Fruit fly (Drosophila melanogaster) whole organism, pupa: Measurements from ENCODE around the gene CG14627.

Source experiments
- CG10348 ChIP-seq: fragments of 200-800 bp; sonication (Bioruptor generic); IDR thresholded peaks from 2 replicates; pipeline ENCODE4 v1.3.6; 2022; ENCODE audit warnings: missing biosample characterization, missing genetic modification characterization
- CG12605 ChIP-seq: fragments of 200-800 bp; sonication (Bioruptor generic); IDR thresholded peaks from 2 replicates; pipeline ENCODE4 v1.3.6; 2022; ENCODE audit warnings: missing biosample characterization, missing genetic modification characterization
- CG13204 ChIP-seq: fragments of 200-800 bp; sonication (Bioruptor generic); optimal IDR thresholded peaks from 2 replicates; lab custom pipeline; 2018; ENCODE audit warnings: missing biosample characterization, mild to moderate bottlenecking, missing genetic modification characterization, moderate library complexity
- CG14655 ChIP-seq: fragments of 200-800 bp; sonication (Bioruptor generic); optimal IDR thresholded peaks from 3 replicates; lab custom pipeline; 2017; ENCODE audit warnings: mild to moderate bottlenecking, missing biosample characterization, missing genetic modification reagents, missing genetic modification characterization
- CG15710 ChIP-seq: fragments of 200-800 bp; sonication (Bioruptor generic); optimal IDR thresholded peaks from 2 replicates; lab custom pipeline; 2018; ENCODE audit warnings: missing biosample characterization, mild to moderate bottlenecking, missing genetic modification characterization, moderate library complexity
- CG17806 ChIP-seq: fragments of 200-800 bp; sonication (Bioruptor generic); optimal IDR thresholded peaks from 2 replicates; lab custom pipeline; 2018; ENCODE audit warnings: missing biosample characterization, mild to moderate bottlenecking, missing genetic modification characterization, moderate library complexity
- CG32121 ChIP-seq: fragments of 200-800 bp; sonication (Bioruptor generic); IDR thresholded peaks from 2 replicates; pipeline ENCODE4 v1.3.6; 2022; ENCODE audit warnings: missing biosample characterization, missing genetic modification characterization
- CG34367 ChIP-seq: fragments of 200-800 bp; sonication (Bioruptor generic); optimal IDR thresholded peaks from 2 replicates; lab custom pipeline; 2018; ENCODE audit warnings: missing biosample characterization, mild to moderate bottlenecking, missing genetic modification characterization
- CG4496 ChIP-seq: fragments of 200-800 bp; sonication (Bioruptor generic); IDR thresholded peaks from 3 replicates; pipeline ENCODE4 v1.3.6; 2022; ENCODE audit warnings: missing biosample characterization, missing genetic modification characterization
- CG8159 ChIP-seq: fragments of 200-800 bp; sonication (Bioruptor generic); optimal IDR thresholded peaks from 3 replicates; lab custom pipeline; 2018; ENCODE audit warnings: missing biosample characterization, mild to moderate bottlenecking, missing genetic modification characterization, moderate library complexity
- CG8301 ChIP-seq: fragments of 200-800 bp; sonication (Bioruptor generic); optimal IDR thresholded peaks from 2 replicates; lab custom pipeline; 2018; ENCODE audit warnings: missing biosample characterization, mild to moderate bottlenecking, missing genetic modification characterization
- CG9948 ChIP-seq: fragments of 200-800 bp; sonication (Bioruptor generic); optimal IDR thresholded peaks from 2 replicates; lab custom pipeline; 2018; ENCODE audit warnings: missing biosample characterization, mild to moderate bottlenecking, missing genetic modification characterization, moderate library complexity
- D1 ChIP-seq: fragments of 200-800 bp; sonication (Bioruptor generic); optimal IDR thresholded peaks from 2 replicates; lab custom pipeline; 2018; ENCODE audit warnings: missing biosample characterization, mild to moderate bottlenecking, missing genetic modification characterization, moderate library complexity
- EcR ChIP-seq: fragments of 200-800 bp; sonication (Bioruptor generic); optimal IDR thresholded peaks from 3 replicates; lab custom pipeline; 2019; ENCODE audit warnings: missing biosample characterization, missing genetic modification characterization, mild to moderate bottlenecking, moderate library complexity, missing genetic modification reagents
- Ets98B ChIP-seq: fragments of 200-800 bp; sonication (Bioruptor generic); IDR thresholded peaks from 2 replicates; pipeline ENCODE4 v1.3.6; 2022; ENCODE audit warnings: missing biosample characterization, missing genetic modification characterization
- Pif1A ChIP-seq: fragments of 200-800 bp; sonication (Bioruptor generic); optimal IDR thresholded peaks from 3 replicates; lab custom pipeline; 2016; ENCODE audit warnings: missing biosample characterization, missing genetic modification characterization
- Pif1B ChIP-seq: fragments of 200-800 bp; sonication (Bioruptor generic); optimal IDR thresholded peaks from 3 replicates; lab custom pipeline; 2016; ENCODE audit warnings: missing biosample characterization, missing genetic modification characterization
- Snoo ChIP-seq: fragments of 200-800 bp; sonication (Bioruptor generic); optimal IDR thresholded peaks from 3 replicates; lab custom pipeline; 2017; ENCODE audit warnings: missing biosample characterization, mild to moderate bottlenecking, missing genetic modification characterization, inconsistent platforms
- fd96Ca ChIP-seq: fragments of 200-800 bp; sonication (Bioruptor generic); IDR thresholded peaks from 3 replicates; pipeline ENCODE4 v1.3.6; 2022; ENCODE audit warnings: missing biosample characterization, missing genetic modification characterization
- gl ChIP-seq: fragments of 200-800 bp; sonication (Bioruptor generic); optimal IDR thresholded peaks from 2 replicates; lab custom pipeline; 2018; ENCODE audit warnings: missing biosample characterization, mild to moderate bottlenecking, missing genetic modification characterization
- rn ChIP-seq: fragments of 200-800 bp; sonication (Bioruptor generic); IDR thresholded peaks from 2 replicates; pipeline ENCODE4 v1.3.6; 2022; ENCODE audit warnings: missing biosample characterization, missing genetic modification characterization

The CG14627 gene

DNA sequence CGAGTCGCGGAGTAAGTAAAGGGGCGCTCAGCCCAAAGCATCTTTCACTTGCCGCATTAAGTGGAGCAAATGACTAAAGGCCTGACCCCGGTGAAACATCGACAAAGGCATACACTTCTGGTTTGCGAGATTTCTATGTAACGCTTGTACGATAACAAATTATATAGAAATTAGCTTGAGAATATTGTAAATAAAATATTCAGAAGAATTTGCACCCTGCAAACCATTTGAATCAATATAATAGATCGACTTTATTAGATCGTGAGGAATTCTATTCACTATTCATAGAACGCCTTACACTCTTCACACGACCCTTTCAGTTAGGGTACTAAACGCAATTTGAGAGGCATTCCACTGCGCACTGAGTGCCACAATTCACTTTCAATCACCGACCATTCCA is 2.3 kb downstream of the CG14627 start:
- TF ChIP-seq CG17806 (tag; lab: Kevin White, UChicago) (no peak), CG34367 (tag; lab: Kevin White, UChicago) (no peak), CG13204 (no peak), CG10348 (GFP tag; lab: Robert Waterston, UW) (no peak), CG8301 (tag; lab: Kevin White, UChicago) (no peak), Snoo (tag; lab: Kevin White, UChicago) (no peak), CG15710 (tag; lab: Kevin White, UChicago) (no peak), gl (no peak)

DNA sequence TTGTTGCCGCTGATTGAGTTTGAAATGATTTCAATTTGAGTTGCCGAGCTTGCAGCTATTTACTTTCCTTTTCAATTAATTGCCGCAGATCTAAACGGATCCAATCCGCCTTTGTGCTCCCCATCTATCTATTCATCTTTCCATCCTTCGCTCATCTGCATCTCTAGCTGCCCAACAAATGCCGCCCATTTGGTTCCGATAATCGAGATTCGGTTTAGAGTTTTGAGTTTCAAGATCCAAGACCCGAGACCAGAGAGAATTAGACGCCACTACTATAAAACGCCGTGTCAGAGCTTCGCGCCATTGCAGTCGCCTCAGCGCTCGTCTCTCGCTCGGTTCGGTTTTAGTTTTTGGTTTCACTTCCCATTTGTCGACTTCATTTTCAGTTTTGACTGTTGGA is 3.1 kb downstream of the CG14627 start, which contains the start of gene CG14626:
CG14626 (plus strand) TSS at position 301 of the 400 bp plus-strand sequence.
- TF ChIP-seq CG8159 (tag; lab: Kevin White, UChicago): no peak
- no peak for TF ChIP-seq Snoo (tag; lab: Kevin White, UChicago)
- TF ChIP-seq gl: no peak
- TF ChIP-seq Pif1B: no peak
- TF ChIP-seq CG12605 (GFP tag; lab: Robert Waterston, UW): no peak
- no peak for TF ChIP-seq CG8301 (tag; lab: Kevin White, UChicago)
- TF ChIP-seq EcR: no peak
- TF ChIP-seq fd96Ca (GFP tag; lab: Robert Waterston, UW): no peak
- no peak for TF ChIP-seq CG4496
- no peak for TF ChIP-seq CG10348 (GFP tag; lab: Robert Waterston, UW)
- TF ChIP-seq Ets98B (GFP tag; lab: Robert Waterston, UW): no peak

DNA sequence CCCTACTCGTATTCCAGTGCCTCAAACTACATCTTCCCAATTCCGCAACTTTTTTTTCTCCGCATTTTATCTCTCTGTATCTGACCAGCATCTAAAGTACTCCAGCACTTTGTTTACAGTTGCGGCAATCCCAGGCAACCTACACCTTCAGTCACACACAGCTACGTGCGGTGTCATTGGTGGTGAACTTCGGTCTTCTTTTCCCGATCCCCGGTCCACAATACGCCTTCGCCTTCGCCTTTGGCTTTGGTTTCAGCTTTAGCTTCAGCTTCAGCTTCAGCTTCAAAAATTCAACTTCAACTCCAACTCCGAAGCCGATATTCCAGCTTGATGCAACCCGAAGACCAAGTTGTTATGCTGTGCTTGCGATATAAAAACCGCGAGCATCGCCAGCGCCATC is 9.6 kb downstream of the CG14627 start, which contains the start of gene CG11380:
CG11380 (plus strand) TSS at position 301 of the 400 bp plus-strand sequence.
- TF ChIP-seq CG13204 (no peak), CG34367 (tag; lab: Kevin White, UChicago) (no peak), EcR (no peak), CG8159 (tag; lab: Kevin White, UChicago) (no peak), CG32121 (GFP tag; lab: Robert Waterston, UW) (no peak), fd96Ca (GFP tag; lab: Robert Waterston, UW) (no peak), Snoo (tag; lab: Kevin White, UChicago) (no peak), CG12605 (GFP tag; lab: Robert Waterston, UW) (no peak), rn (no peak), Ets98B (GFP tag; lab: Robert Waterston, UW) (no peak; the same call in 1 of the 2 replicates), CG14655 (GFP tag; lab: Kevin White, UChicago) (no peak), CG15710 (tag; lab: Kevin White, UChicago) (no peak), CG4496 (no peak)
- TF ChIP-seq, all 21 proteins: peak for 0

DNA sequence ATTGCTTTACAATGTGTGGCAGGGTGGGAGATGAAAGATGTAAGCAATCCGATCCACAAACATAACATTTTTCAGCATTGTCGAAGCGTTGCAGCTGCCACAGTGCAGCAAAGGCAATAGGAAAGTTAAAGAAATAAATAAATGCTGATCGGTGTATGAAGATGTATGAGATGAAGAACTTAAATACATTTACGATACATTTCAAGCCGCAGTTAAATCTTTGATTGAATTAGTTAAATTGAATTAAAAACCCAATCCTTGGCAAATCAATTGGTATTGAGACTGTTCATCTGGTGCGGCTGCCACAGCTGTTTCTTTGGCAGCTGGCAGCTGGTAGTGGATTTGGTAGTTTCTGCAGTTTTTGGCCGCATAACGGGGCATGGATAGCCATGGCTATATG is 16.4 kb downstream of the CG14627 start:
- TF ChIP-seq Ets98B (GFP tag; lab: Robert Waterston, UW): peak; percentile 38; the same call in 1 of the 2 replicates
- no peak for TF ChIP-seq CG4496
- TF ChIP-seq gl: no peak
- TF ChIP-seq, all 21 proteins: peak for 1

DNA sequence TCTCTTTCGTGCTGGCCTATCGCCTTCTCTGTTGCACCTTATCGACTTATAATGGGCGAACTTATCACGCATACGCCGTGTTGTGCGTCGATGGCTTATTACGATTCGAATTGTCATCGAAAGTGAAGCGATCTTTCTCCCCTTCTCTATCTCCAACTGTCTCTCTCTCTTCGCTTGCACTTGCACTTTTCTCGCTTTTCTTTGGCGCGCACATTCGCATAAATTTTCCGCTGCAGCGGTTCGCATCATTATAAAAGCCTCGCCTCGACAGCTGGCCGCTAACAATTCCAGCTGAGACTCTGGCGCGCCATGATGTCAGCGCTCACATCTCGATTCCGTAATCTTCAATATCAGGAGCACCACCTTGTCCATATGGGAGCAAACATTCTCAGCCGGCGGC is 17.8 kb downstream of the CG14627 start, which contains the start of gene CG14625:
CG14625 (plus strand) TSS at position 301 of the 400 bp plus-strand sequence.
- TF ChIP-seq CG32121 (GFP tag; lab: Robert Waterston, UW) (no peak), CG14655 (GFP tag; lab: Kevin White, UChicago) (no peak), CG15710 (tag; lab: Kevin White, UChicago) (no peak), CG13204 (no peak), Pif1B (no peak), CG8159 (tag; lab: Kevin White, UChicago) (no peak), CG9948 (tag; lab: Kevin White, UChicago) (no peak)

DNA sequence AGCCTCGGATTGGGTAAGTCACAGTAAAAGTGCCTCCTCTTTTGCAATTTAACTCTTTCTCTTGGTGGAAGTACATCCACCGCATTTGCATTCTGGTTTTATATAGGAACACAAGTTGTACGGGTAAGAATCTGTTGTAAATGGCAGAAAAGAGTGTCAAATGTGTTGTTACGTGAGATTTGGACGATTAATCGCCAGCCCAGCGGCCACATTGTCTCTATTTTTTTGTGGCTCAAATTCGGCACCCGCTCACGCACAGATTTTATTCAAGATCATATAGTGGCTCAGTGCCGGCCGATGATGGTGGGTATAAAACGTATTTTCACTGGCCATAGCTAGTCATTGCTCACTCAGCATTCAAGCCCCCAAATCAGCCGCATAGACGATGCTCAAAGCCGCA is 22.1 kb downstream of the CG14627 start, which contains the start of gene CG11381:
CG11381 (plus strand) TSS at position 301 of the 400 bp plus-strand sequence.
- TF ChIP-seq CG10348 (GFP tag; lab: Robert Waterston, UW) (no peak), EcR (no peak), D1 (tag; lab: Kevin White, UChicago) (no peak), Pif1A (GFP tag; lab: Kevin White, UChicago) (no peak), CG12605 (GFP tag; lab: Robert Waterston, UW) (no peak), gl (no peak), rn (no peak)
- TF ChIP-seq, all 21 proteins: peak for 0

DNA sequence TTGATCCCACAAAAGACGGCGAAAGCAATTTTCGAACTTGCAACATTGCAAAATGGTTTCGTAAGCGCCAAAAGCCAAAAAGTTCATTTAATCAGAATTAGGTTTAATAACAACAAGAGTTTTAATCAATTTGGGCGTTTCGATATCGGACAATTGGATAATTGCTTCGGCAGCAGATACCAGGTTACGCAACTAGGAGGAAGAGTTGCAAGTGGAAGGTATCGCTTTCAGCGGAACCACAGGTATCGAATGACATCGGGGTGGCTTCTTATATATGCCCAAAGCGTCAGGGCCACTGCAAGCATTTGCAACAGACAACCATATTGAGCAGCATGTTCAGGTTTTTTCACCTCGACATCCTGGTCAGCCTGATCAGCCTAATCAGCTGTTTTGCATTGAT is 25.0 kb downstream of the CG14627 start, which contains the start of gene CG14624:
CG14624 (plus strand) TSS at position 301 of the 400 bp plus-strand sequence.
- TF ChIP-seq fd96Ca (GFP tag; lab: Robert Waterston, UW) (no peak), CG34367 (tag; lab: Kevin White, UChicago) (no peak), CG4496 (no peak), D1 (tag; lab: Kevin White, UChicago) (no peak), CG32121 (GFP tag; lab: Robert Waterston, UW) (no peak), gl (no peak), CG8159 (tag; lab: Kevin White, UChicago) (no peak), CG17806 (tag; lab: Kevin White, UChicago) (no peak)
- TF ChIP-seq, all 21 proteins: peak for 0
